Worm (Caenorhabditis elegans) whole organism, L1 larva: ENCODE results near the gene C26E1.2.

Experiments used
- aly-2 ChIP-seq: fragments of 150-350 bp; optimal IDR thresholded peaks from 2 replicates; lab custom pipeline; 2014; ENCODE audit warnings: missing biosample characterization, missing genetic modification characterization
- ces-1 ChIP-seq: fragments of 150-350 bp; optimal IDR thresholded peaks from 2 replicates; lab custom pipeline; 2014; ENCODE audit warnings: missing biosample characterization, missing genetic modification reagents, missing genetic modification characterization
- egl-27 ChIP-seq, 2 experiments: fragments of 150-350 bp in 1 of 2; sonication (generic microtip); optimal IDR thresholded peaks; 3 replicates each; lab custom pipeline; 2017 to 2018; ENCODE audit warnings: missing biosample characterization in 2 of 2, missing genetic modification characterization in 2 of 2, missing genetic modification reagents in 2 of 2
- jun-1 ChIP-seq: fragments of 150-350 bp; optimal IDR thresholded peaks from 2 replicates; lab custom pipeline; 2014; ENCODE audit warnings: missing biosample characterization, missing genetic modification reagents, missing genetic modification characterization
- lin-14 ChIP-seq: fragments of 200-800 bp; sonication (Bioruptor generic); optimal IDR thresholded peaks from 2 replicates; lab custom pipeline; 2018; ENCODE audit warnings: mild to moderate bottlenecking, missing genetic modification characterization, moderate library complexity, missing compliant biosample characterization
- lsy-2 ChIP-seq, 2 experiments: fragments of 150-350 bp; optimal IDR thresholded peaks; 2 replicates each; lab custom pipeline; 2014; ENCODE audit warnings: missing biosample characterization in 2 of 2, missing genetic modification characterization in 2 of 2
- nhr-19 ChIP-seq: fragments of 200-800 bp; sonication (Bioruptor generic); conservative IDR thresholded peaks from 2 replicates; pipeline ENCODE4 v1.3.6; 2022; ENCODE audit warnings: missing genetic modification characterization, missing compliant biosample characterization
- nhr-77 ChIP-seq: fragments of 150-350 bp; optimal IDR thresholded peaks from 2 replicates; lab custom pipeline; 2014; ENCODE audit warnings: missing biosample characterization, missing genetic modification characterization
- pqm-1 ChIP-seq: sonication (generic microtip); optimal IDR thresholded peaks from 3 replicates; lab custom pipeline; 2017; ENCODE audit warnings: missing biosample characterization, missing genetic modification characterization
- snpc-4 ChIP-seq: fragments of 150-350 bp; optimal IDR thresholded peaks from 2 replicates; lab custom pipeline; 2014; ENCODE audit warnings: missing biosample characterization, missing genetic modification characterization
- sox-4 ChIP-seq: sonication (generic microtip); optimal IDR thresholded peaks from 2 replicates; lab custom pipeline; 2016; ENCODE audit warnings: missing genetic modification characterization, missing compliant biosample characterization
- swsn-7 ChIP-seq: sonication (generic microtip); optimal IDR thresholded peaks from 2 replicates; lab custom pipeline; 2016; ENCODE audit warnings: missing genetic modification characterization, missing compliant biosample characterization
- ztf-11 ChIP-seq, 2 experiments: sonication (generic microtip); optimal IDR thresholded peaks; 2 replicates each; lab custom pipeline; 2016 to 2017; ENCODE audit warnings: missing genetic modification characterization in 2 of 2, missing biosample characterization in 1 of 2, missing compliant biosample characterization in 1 of 2

DNA sequence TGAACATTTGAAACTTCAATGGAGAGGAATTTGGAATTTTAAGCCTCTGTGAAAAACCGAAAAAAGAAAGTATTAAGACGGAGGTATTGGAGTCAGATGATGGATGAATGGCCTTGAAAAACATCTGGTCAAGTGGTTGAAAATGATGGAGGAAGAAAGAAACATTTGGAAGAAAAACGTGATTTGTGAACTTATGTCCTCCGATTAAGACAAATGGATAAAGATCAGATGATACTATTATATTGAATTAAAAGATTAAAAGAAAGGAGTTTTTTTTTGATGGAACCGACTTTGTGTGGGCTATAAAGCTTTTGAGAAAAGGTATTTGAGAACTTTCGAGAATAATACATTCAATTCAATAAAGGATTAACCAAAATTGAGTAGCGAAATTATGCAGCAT lies 45.4 kb upstream of the C26E1.2 start:
- TF ChIP-seq nhr-77 (tag; lab: Kevin White, UChicago) (no peak), swsn-7 (tag; lab: Kevin White, UChicago) (no peak), pqm-1 (tag; lab: Kevin White, UChicago) (no peak), jun-1 (tag; lab: Kevin White, UChicago) (no peak), aly-2 (tag; lab: Kevin White, UChicago) (no peak), snpc-4 (no peak), nhr-19 (no peak), sox-4 (peak; percentile 73), lin-14 (peak; percentile 84), ces-1 (GFP tag; lab: Kevin White, UChicago) (no peak), lsy-2 (tag; optimal IDR thresholded peaks at IDR 0.05; lab: Kevin White, UChicago) (peak; percentile 33 to 38), ztf-11 (tag; optimal IDR thresholded peaks at IDR 0.05; lab: Kevin White, UChicago) (no peak), egl-27 (tag; optimal IDR thresholded peaks at IDR 0.05; lab: Kevin White, UChicago) (no peak)
